Worm (Caenorhabditis elegans) whole organism, mixed stage, embryonic: Measurements from ENCODE around the gene nrf-5.

ENCODE experiments used
- M03D4.4 ChIP-seq: sonication (generic microtip); optimal IDR thresholded peaks from 2 replicates; lab custom pipeline; 2017; ENCODE audit warnings: mild to moderate bottlenecking, missing genetic modification characterization, missing compliant biosample characterization
- hlh-1 ChIP-seq: fragments of 150-350 bp; optimal IDR thresholded peaks from 2 replicates; lab custom pipeline; 2014; ENCODE audit warnings: missing biosample characterization, missing genetic modification reagents, missing genetic modification characterization
- lin-13 ChIP-seq: fragments of 150-350 bp; optimal IDR thresholded peaks from 2 replicates; lab custom pipeline; 2014; ENCODE audit warnings: missing biosample characterization, missing genetic modification characterization
- mep-1 ChIP-seq: fragments of 150-350 bp; optimal IDR thresholded peaks from 2 replicates; lab custom pipeline; 2017; ENCODE audit warnings: missing biosample characterization, missing genetic modification reagents, missing genetic modification characterization, inconsistent platforms
- nhr-237 ChIP-seq: fragments of 150-350 bp; optimal IDR thresholded peaks from 2 replicates; lab custom pipeline; 2014; ENCODE audit warnings: missing biosample characterization, missing genetic modification characterization
- nhr-28 ChIP-seq: fragments of 150-350 bp; optimal IDR thresholded peaks from 2 replicates; lab custom pipeline; 2014; ENCODE audit warnings: missing biosample characterization, missing genetic modification characterization
- unc-39 ChIP-seq: fragments of 150-350 bp; optimal IDR thresholded peaks from 2 replicates; lab custom pipeline; 2014; ENCODE audit warnings: missing biosample characterization, missing genetic modification characterization
- unc-62 ChIP-seq: fragments of 150-350 bp; optimal IDR thresholded peaks from 2 replicates; lab custom pipeline; 2014; ENCODE audit warnings: missing biosample characterization, missing genetic modification reagents, missing genetic modification characterization
- ztf-11 ChIP-seq: fragments of 150-350 bp; optimal IDR thresholded peaks from 2 replicates; lab custom pipeline; 2014; ENCODE audit warnings: missing biosample characterization, missing genetic modification characterization

DNA sequence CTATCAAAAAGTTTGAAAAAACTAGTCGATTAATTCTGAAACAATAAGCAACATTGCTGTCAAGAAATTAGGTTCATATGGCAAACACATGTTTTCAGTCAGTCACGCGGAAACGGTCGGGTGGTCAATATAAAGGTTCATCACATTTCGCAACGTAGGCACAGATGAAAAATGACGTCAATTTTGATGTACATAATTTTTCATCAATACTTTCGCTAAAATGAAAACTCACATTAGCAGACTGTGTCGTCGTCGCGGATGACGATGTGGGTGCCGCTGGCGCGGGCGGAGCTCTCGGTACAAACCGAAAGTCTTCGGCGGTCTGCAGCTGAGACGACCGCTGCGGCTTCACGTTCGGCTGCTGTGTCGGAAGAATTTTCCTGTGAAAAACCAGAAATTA is 24.2 kb upstream of the nrf-5 start, which contains the start of gene swan-2:
- TF ChIP-seq M03D4.4 (tag; lab: Kevin White, UChicago) (no peak), hlh-1 (no peak), nhr-237 (no peak), unc-62 (GFP tag; lab: Kevin White, UChicago) (no peak), ztf-11 (tag; lab: Kevin White, UChicago) (no peak), nhr-28 (tag; lab: Kevin White, UChicago) (no peak), lin-13 (tag; lab: Kevin White, UChicago) (no peak), mep-1 (tag; lab: Kevin White, UChicago) (no peak), unc-39 (no peak)
